Worm (Caenorhabditis elegans) whole organism, young adult: ENCODE data around the gene laat-1.

Experiments used
- B0035.1 ChIP-seq: sonication (generic microtip); optimal IDR thresholded peaks from 2 replicates; lab custom pipeline; 2016; ENCODE audit warnings: missing genetic modification characterization, mild to moderate bottlenecking, missing compliant biosample characterization, missing genotype, missing genetic modification reagents
- B0336.3 ChIP-seq: fragments of 200-800 bp; sonication (Bioruptor generic); IDR thresholded peaks from 2 replicates; pipeline ENCODE4 v1.3.6; 2022; ENCODE audit warnings: missing genetic modification characterization, missing compliant biosample characterization
- C17E4.6 ChIP-seq: fragments of 200-800 bp; sonication (Bioruptor generic); IDR thresholded peaks from 2 replicates; pipeline ENCODE4 v1.3.6; 2022; ENCODE audit warnings: missing genetic modification reagents, missing genetic modification characterization, missing compliant biosample characterization
- F22D6.2 ChIP-seq: sonication (generic microtip); optimal IDR thresholded peaks from 2 replicates; lab custom pipeline; 2016; ENCODE audit warnings: mild to moderate bottlenecking, missing genetic modification characterization, missing compliant biosample characterization
- F49E8.2 ChIP-seq: sonication (generic microtip); optimal IDR thresholded peaks from 3 replicates; lab custom pipeline; 2017; ENCODE audit warnings: missing genetic modification characterization, mild to moderate bottlenecking, missing compliant biosample characterization, antibody characterized with exemption, moderate library complexity; ENCODE audit not compliant: insufficient read depth
- T07F8.4 ChIP-seq: sonication (generic microtip); optimal IDR thresholded peaks from 2 replicates; lab custom pipeline; 2016; ENCODE audit warnings: mild to moderate bottlenecking, missing genetic modification characterization, moderate library complexity, missing compliant biosample characterization
- T26A5.8 ChIP-seq: sonication (generic microtip); optimal IDR thresholded peaks from 2 replicates; lab custom pipeline; 2016; ENCODE audit warnings: missing genetic modification characterization, missing compliant biosample characterization
- Y56A3A.18 ChIP-seq: fragments of 200-800 bp; sonication (Bioruptor generic); IDR thresholded peaks from 2 replicates; pipeline ENCODE4 v1.3.6; 2022; ENCODE audit warnings: missing genetic modification reagents, missing genetic modification characterization, missing compliant biosample characterization
- Y95B8A.8 ChIP-seq: fragments of 200-800 bp; sonication (Bioruptor generic); IDR thresholded peaks from 2 replicates; pipeline ENCODE4 v1.3.6; 2022; ENCODE audit warnings: missing genetic modification reagents, missing genetic modification characterization, missing compliant biosample characterization
- akir-1 ChIP-seq: fragments of 200-800 bp; sonication (Bioruptor generic); optimal IDR thresholded peaks from 2 replicates; lab custom pipeline; 2018; ENCODE audit warnings: mild to moderate bottlenecking, missing genetic modification characterization, moderate library complexity, missing compliant biosample characterization
- ama-1 ChIP-seq, 3 experiments: fragments of 150-350 bp in 1 of 3; sonication (generic microtip) in 2 of 3; optimal IDR thresholded peaks; 2 replicates each; lab custom pipeline; 2014 to 2018; ENCODE audit warnings: missing biosample characterization in 2 of 3, missing genetic modification characterization in 2 of 3, missing genetic modification reagents in 2 of 3
- attf-3 ChIP-seq: fragments of 200-800 bp; sonication (Bioruptor generic); conservative IDR thresholded peaks from 2 replicates; pipeline ENCODE4 v1.3.6; 2022; ENCODE audit warnings: missing genetic modification reagents, missing genetic modification characterization, missing compliant biosample characterization
- bed-1 ChIP-seq: fragments of 200-800 bp; sonication (Bioruptor generic); IDR thresholded peaks from 2 replicates; pipeline ENCODE4 v1.3.6; 2022; ENCODE audit warnings: missing genetic modification reagents, missing genetic modification characterization, missing compliant biosample characterization
- bed-2 ChIP-seq: fragments of 200-800 bp; sonication (Bioruptor generic); IDR thresholded peaks from 2 replicates; pipeline ENCODE4 v1.3.6; 2022; ENCODE audit warnings: missing genetic modification reagents, missing genetic modification characterization, missing compliant biosample characterization
- ccch-3 ChIP-seq: fragments of 200-800 bp; sonication (Bioruptor generic); optimal IDR thresholded peaks from 2 replicates; lab custom pipeline; 2018; ENCODE audit warnings: mild to moderate bottlenecking, missing genetic modification characterization, missing compliant biosample characterization
- cebp-2 ChIP-seq: fragments of 200-800 bp; sonication (Bioruptor generic); IDR thresholded peaks from 2 replicates; pipeline ENCODE4 v1.3.6; 2022; ENCODE audit warnings: missing genetic modification characterization, missing compliant biosample characterization
- dpl-1 ChIP-seq: fragments of 150-350 bp; optimal IDR thresholded peaks from 2 replicates; lab custom pipeline; 2014; ENCODE audit warnings: missing biosample characterization, missing genetic modification reagents, missing genetic modification characterization
- ekl-4 ChIP-seq: fragments of 200-800 bp; sonication (Bioruptor generic); IDR thresholded peaks from 2 replicates; pipeline ENCODE4 v1.3.6; 2022; ENCODE audit warnings: missing genetic modification reagents, missing genetic modification characterization, missing compliant biosample characterization
- fkh-3 ChIP-seq: sonication (generic microtip); optimal IDR thresholded peaks from 2 replicates; lab custom pipeline; 2016; ENCODE audit warnings: mild to moderate bottlenecking, missing genetic modification characterization, missing compliant biosample characterization
- hlh-12 ChIP-seq: sonication (generic microtip); optimal IDR thresholded peaks from 2 replicates; lab custom pipeline; 2016; ENCODE audit warnings: missing genetic modification characterization, missing compliant biosample characterization
- hmg-1.2 ChIP-seq: fragments of 200-800 bp; sonication (Bioruptor generic); IDR thresholded peaks from 2 replicates; pipeline ENCODE4 v1.3.6; 2022; ENCODE audit warnings: missing genetic modification reagents, missing genetic modification characterization, missing compliant biosample characterization
- lin-26 ChIP-seq: fragments of 200-800 bp; sonication (Bioruptor generic); IDR thresholded peaks from 2 replicates; pipeline ENCODE4 v1.3.6; 2022; ENCODE audit warnings: missing genetic modification reagents, missing genetic modification characterization, missing compliant biosample characterization
- madf-3 ChIP-seq: fragments of 200-800 bp; sonication (Bioruptor generic); IDR thresholded peaks from 2 replicates; pipeline ENCODE4 v1.3.6; 2022; ENCODE audit warnings: missing genetic modification reagents, missing genetic modification characterization, missing compliant biosample characterization
- mel-28 ChIP-seq: sonication (generic microtip); optimal IDR thresholded peaks from 2 replicates; lab custom pipeline; 2016; ENCODE audit warnings: borderline replicate concordance, mild to moderate bottlenecking, missing genetic modification characterization, missing compliant biosample characterization
- nhr-27 ChIP-seq: fragments of 200-800 bp; sonication (Bioruptor generic); optimal IDR thresholded peaks from 2 replicates; lab custom pipeline; 2018; ENCODE audit warnings: mild to moderate bottlenecking, missing genetic modification characterization, moderate library complexity, missing compliant biosample characterization
- pbrm-1 ChIP-seq: fragments of 200-800 bp; sonication (Bioruptor generic); IDR thresholded peaks from 2 replicates; pipeline ENCODE4 v1.3.6; 2022; ENCODE audit warnings: missing genetic modification reagents, missing genetic modification characterization, missing compliant biosample characterization
- rcor-1 ChIP-seq: fragments of 200-800 bp; sonication (Bioruptor generic); IDR thresholded peaks from 2 replicates; pipeline ENCODE4 v1.3.6; 2022; ENCODE audit warnings: missing genetic modification reagents, missing genetic modification characterization, missing compliant biosample characterization
- sdz-38 ChIP-seq: sonication (generic microtip); optimal IDR thresholded peaks from 2 replicates; lab custom pipeline; 2016; ENCODE audit warnings: missing genotype, missing genetic modification characterization, missing compliant biosample characterization
- sea-2 ChIP-seq: fragments of 200-800 bp; sonication (Bioruptor generic); IDR thresholded peaks from 2 replicates; pipeline ENCODE4 v1.3.6; 2022; ENCODE audit warnings: missing genetic modification characterization, missing compliant biosample characterization
- snpc-1.1 ChIP-seq: sonication (generic microtip); optimal IDR thresholded peaks from 2 replicates; lab custom pipeline; 2017; ENCODE audit warnings: missing genetic modification characterization, mild to moderate bottlenecking, missing compliant biosample characterization, antibody characterized with exemption, moderate library complexity, missing genotype, missing genetic modification reagents; ENCODE audit not compliant: insufficient read depth
- snpc-4 ChIP-seq, 5 experiments: fragments of 150-350 bp in 1 of 5; sonication (generic microtip) in 4 of 5; optimal IDR thresholded peaks; 2 replicates each; lab custom pipeline; 2014 to 2018; ENCODE audit warnings: missing genetic modification characterization in 5 of 5, missing biosample characterization in 3 of 5, antibody characterized with exemption in 2 of 5, mild to moderate bottlenecking in 2 of 5, missing compliant biosample characterization in 2 of 5, missing genotype in 2 of 5, moderate library complexity in 2 of 5, missing genetic modification reagents in 1 of 5
- tlf-1 ChIP-seq: fragments of 200-800 bp; sonication (Bioruptor generic); optimal IDR thresholded peaks from 2 replicates; lab custom pipeline; 2018; ENCODE audit warnings: mild to moderate bottlenecking, missing genetic modification characterization, missing compliant biosample characterization
- xnd-1 ChIP-seq: sonication (generic microtip); optimal IDR thresholded peaks from 2 replicates; lab custom pipeline; 2016; ENCODE audit warnings: missing genotype, missing genetic modification reagents, missing genetic modification characterization, missing compliant biosample characterization
- zfh-2 ChIP-seq: fragments of 200-800 bp; sonication (Bioruptor generic); conservative IDR thresholded peaks from 2 replicates; pipeline ENCODE4 v1.3.6; 2022; ENCODE audit warnings: missing genetic modification reagents, missing genetic modification characterization, missing compliant biosample characterization
- ztf-26 ChIP-seq: sonication (generic microtip); optimal IDR thresholded peaks from 2 replicates; lab custom pipeline; 2017; ENCODE audit warnings: missing genetic modification characterization, missing compliant biosample characterization

laat-1 gene

ce11 chrII:208097-208496 lies 29.5 kb downstream of the laat-1 start:
- no peak for TF ChIP-seq nhr-27 (tag; lab: Kevin White, UChicago)
- TF ChIP-seq bed-2 (GFP tag; lab: Robert Waterston, UW), result no peak
- no peak for TF ChIP-seq zfh-2
- TF ChIP-seq T07F8.4 (tag; lab: Kevin White, UChicago), result no peak
- TF ChIP-seq rcor-1, result no peak
- no peak for TF ChIP-seq dpl-1
- no peak for TF ChIP-seq T26A5.8 (tag; lab: Kevin White, UChicago)
- no peak for TF ChIP-seq fkh-3 (tag; lab: Kevin White, UChicago)
- no peak for TF ChIP-seq lin-26 (GFP tag; lab: Robert Waterston, UW)
- TF ChIP-seq sdz-38 (tag; lab: Kevin White, UChicago), result no peak
- TF ChIP-seq B0035.1 (tag; lab: Kevin White, UChicago), result no peak
- TF ChIP-seq Y56A3A.18 (GFP tag; lab: Robert Waterston, UW), result no peak
- no peak for TF ChIP-seq attf-3 (GFP tag; lab: Robert Waterston, UW)
- no peak for TF ChIP-seq C17E4.6 (GFP tag; lab: Robert Waterston, UW)
- no peak for TF ChIP-seq ekl-4 (GFP tag; lab: Robert Waterston, UW)
- TF ChIP-seq mel-28 (tag; lab: Kevin White, UChicago), result no peak
- no peak for TF ChIP-seq hlh-12 (tag; lab: Kevin White, UChicago)
- TF ChIP-seq ztf-26, result no peak
- no peak for TF ChIP-seq Y95B8A.8 (GFP tag; lab: Robert Waterston, UW)

ce11 chrII:196685-197084 lies 40.9 kb downstream of the laat-1 start, which contains the start of gene chs-2:
TSS of gene chs-2 (plus strand) at chrII:196985.
- TF ChIP-seq cebp-2 (GFP tag; lab: Robert Waterston, UW), result no peak
- TF ChIP-seq F49E8.2 (tag; lab: Kevin White, UChicago), result no peak
- TF ChIP-seq B0336.3 (GFP tag; lab: Robert Waterston, UW), result no peak
- TF ChIP-seq pbrm-1 (GFP tag; lab: Robert Waterston, UW), result no peak
- TF ChIP-seq F22D6.2 (tag; lab: Kevin White, UChicago), result no peak
- no peak for TF ChIP-seq xnd-1 (tag; lab: Kevin White, UChicago)
- TF ChIP-seq ama-1 (optimal IDR thresholded peaks at IDR 0.05; lab: Kevin White, UChicago), result no peak
- TF ChIP-seq ama-1 (GFP tag; optimal IDR thresholded peaks at IDR 0.05; lab: Kevin White, UChicago), result no peak
- TF ChIP-seq T07F8.4 (tag; lab: Kevin White, UChicago), result no peak
- no peak for TF ChIP-seq snpc-1.1 (tag; lab: Kevin White, UChicago)

- no peak for TF ChIP-seq zfh-2
- TF ChIP-seq ccch-3 (GFP tag; lab: Kevin White, UChicago), result no peak
- no peak for TF ChIP-seq Y56A3A.18 (GFP tag; lab: Robert Waterston, UW)
- TF ChIP-seq fkh-3 (tag; lab: Kevin White, UChicago), result no peak
- TF ChIP-seq snpc-4 (GFP tag; optimal IDR thresholded peaks at IDR 0.05; lab: Kevin White, UChicago), result no peak
- no peak for TF ChIP-seq snpc-4 (tag; optimal IDR thresholded peaks at IDR 0.05; lab: Kevin White, UChicago)
- no peak for TF ChIP-seq madf-3 (GFP tag; lab: Robert Waterston, UW)
- TF ChIP-seq tlf-1 (GFP tag; lab: Kevin White, UChicago), result no peak
- no peak for TF ChIP-seq bed-1 (GFP tag; lab: Robert Waterston, UW)
- TF ChIP-seq hmg-1.2, result no peak
- TF ChIP-seq snpc-1.1 (tag; lab: Kevin White, UChicago), result no peak
- TF ChIP-seq sea-2, result no peak
- TF ChIP-seq akir-1 (GFP tag; lab: Kevin White, UChicago), result no peak
- TF ChIP-seq, all 124 proteins: peak for 0
Measured at ce11 chrII:194458-194857, 43.2 kb downstream of the laat-1 start, which contains the start of gene abu-11. TSS of gene abu-11 (minus strand) at chrII:194558.
